Worm (Caenorhabditis elegans) whole organism, L2 larva: ENCODE data around the gene T11G6.3.
A peak's percentile ranks its signal among the peaks of the same experiment; 100 is the strongest.

Source experiments
- C34F6.9 ChIP-seq: fragments of 150-350 bp; optimal IDR thresholded peaks from 2 replicates; lab custom pipeline; 2014; ENCODE audit warnings: missing biosample characterization, missing genetic modification characterization
- F13H6.1 ChIP-seq: sonication (generic microtip); optimal IDR thresholded peaks from 2 replicates; lab custom pipeline; 2016; ENCODE audit warnings: missing genetic modification characterization, missing compliant biosample characterization
- ama-1 ChIP-seq: fragments of 150-350 bp; optimal IDR thresholded peaks from 2 replicates; lab custom pipeline; 2018; ENCODE audit warnings: inconsistent platforms
- blmp-1 ChIP-seq: sonication (generic microtip); optimal IDR thresholded peaks from 2 replicates; lab custom pipeline; 2017; ENCODE audit warnings: missing genetic modification characterization, mild to moderate bottlenecking, missing compliant biosample characterization, antibody characterized with exemption, moderate library complexity; ENCODE audit not compliant: insufficient read depth
- ceh-16 ChIP-seq: fragments of 150-350 bp; optimal IDR thresholded peaks from 2 replicates; lab custom pipeline; 2014; ENCODE audit warnings: missing biosample characterization, missing genetic modification characterization
- ceh-82 ChIP-seq: fragments of 150-350 bp; optimal IDR thresholded peaks from 2 replicates; lab custom pipeline; 2014; ENCODE audit warnings: missing biosample characterization, missing genetic modification characterization
- crh-2 ChIP-seq: sonication (generic microtip); optimal IDR thresholded peaks from 2 replicates; lab custom pipeline; 2017; ENCODE audit warnings: missing biosample characterization, missing genetic modification characterization
- egl-27 ChIP-seq: sonication (generic microtip); optimal IDR thresholded peaks from 3 replicates; lab custom pipeline; 2017; ENCODE audit warnings: missing biosample characterization, missing genetic modification reagents, missing genetic modification characterization
- elt-1 ChIP-seq: fragments of 150-350 bp; optimal IDR thresholded peaks from 2 replicates; lab custom pipeline; 2014; ENCODE audit warnings: missing biosample characterization, missing genetic modification characterization
- fos-1 ChIP-seq: fragments of 150-350 bp; optimal IDR thresholded peaks from 2 replicates; lab custom pipeline; 2014; ENCODE audit warnings: missing biosample characterization, missing genetic modification characterization
- gmeb-1 ChIP-seq: fragments of 150-350 bp; optimal IDR thresholded peaks from 2 replicates; lab custom pipeline; 2014; ENCODE audit warnings: missing biosample characterization, missing genetic modification characterization
- lin-11 ChIP-seq: fragments of 150-350 bp; sonication (generic microtip); optimal IDR thresholded peaks from 2 replicates; lab custom pipeline; 2014; ENCODE audit warnings: missing biosample characterization, missing genetic modification characterization, inconsistent platforms, mixed read lengths
- lin-13 ChIP-seq: fragments of 150-350 bp; optimal IDR thresholded peaks from 2 replicates; lab custom pipeline; 2014; ENCODE audit warnings: missing biosample characterization, missing genetic modification reagents, missing genetic modification characterization
- lsy-2 ChIP-seq, 2 experiments: fragments of 150-350 bp in 1 of 2; sonication (generic microtip) in 1 of 2; optimal IDR thresholded peaks; 2 replicates each; lab custom pipeline; 2014 to 2017; ENCODE audit warnings: missing biosample characterization in 2 of 2, missing genetic modification characterization in 2 of 2
- mbf-1 ChIP-seq: sonication (generic microtip); optimal IDR thresholded peaks from 2 replicates; lab custom pipeline; 2017; ENCODE audit warnings: missing biosample characterization, missing genetic modification characterization
- nhr-10 ChIP-seq: sonication (generic microtip); optimal IDR thresholded peaks from 2 replicates; lab custom pipeline; 2017; ENCODE audit warnings: missing biosample characterization, missing genetic modification characterization
- nhr-11 ChIP-seq: fragments of 150-350 bp; optimal IDR thresholded peaks from 2 replicates; lab custom pipeline; 2014; ENCODE audit warnings: missing biosample characterization, missing genetic modification characterization
- nhr-12 ChIP-seq: fragments of 150-350 bp; optimal IDR thresholded peaks from 2 replicates; lab custom pipeline; 2014; ENCODE audit warnings: missing biosample characterization, missing genetic modification characterization
- nhr-129 ChIP-seq: fragments of 150-350 bp; optimal IDR thresholded peaks from 2 replicates; lab custom pipeline; 2014; ENCODE audit warnings: missing biosample characterization, missing genetic modification characterization
- nhr-21 ChIP-seq: fragments of 150-350 bp; optimal IDR thresholded peaks from 2 replicates; lab custom pipeline; 2014; ENCODE audit warnings: missing biosample characterization, missing genetic modification characterization
- nhr-25 ChIP-seq: fragments of 150-350 bp; sonication (generic microtip); optimal IDR thresholded peaks from 3 replicates; lab custom pipeline; 2014; ENCODE audit warnings: missing biosample characterization, missing genetic modification characterization
- nhr-6 ChIP-seq: fragments of 150-350 bp; optimal IDR thresholded peaks from 2 replicates; lab custom pipeline; 2014; ENCODE audit warnings: missing biosample characterization, missing genetic modification characterization
- nhr-77 ChIP-seq: fragments of 150-350 bp; optimal IDR thresholded peaks from 2 replicates; lab custom pipeline; 2014; ENCODE audit warnings: missing biosample characterization, missing genetic modification characterization
- sem-4 ChIP-seq: fragments of 150-350 bp; optimal IDR thresholded peaks from 2 replicates; lab custom pipeline; 2014; ENCODE audit warnings: missing biosample characterization, missing genetic modification reagents, missing genetic modification characterization
- skn-1 ChIP-seq: sonication (generic microtip); optimal IDR thresholded peaks from 2 replicates; lab custom pipeline; 2017; ENCODE audit warnings: missing biosample characterization, missing genetic modification characterization
- sma-3 ChIP-seq: sonication (generic microtip); optimal IDR thresholded peaks from 2 replicates; lab custom pipeline; 2016; ENCODE audit warnings: missing genetic modification reagents, missing genetic modification characterization, missing compliant biosample characterization
- sma-9 ChIP-seq, 2 experiments: fragments of 150-350 bp in 1 of 2; sonication (generic microtip) in 1 of 2; optimal IDR thresholded peaks; 2 replicates each; lab custom pipeline; 2014 to 2016; ENCODE audit warnings: missing genetic modification characterization in 2 of 2, mild to moderate bottlenecking in 1 of 2, missing biosample characterization in 1 of 2, missing compliant biosample characterization in 1 of 2, missing genetic modification reagents in 1 of 2, moderate library complexity in 1 of 2
- snpc-4 ChIP-seq: fragments of 150-350 bp; optimal IDR thresholded peaks from 2 replicates; lab custom pipeline; 2014; ENCODE audit warnings: missing biosample characterization, missing genetic modification characterization
- unc-39 ChIP-seq: fragments of 150-350 bp; optimal IDR thresholded peaks from 2 replicates; lab custom pipeline; 2014; ENCODE audit warnings: missing biosample characterization, missing genetic modification characterization
- unc-62 ChIP-seq: fragments of 150-350 bp; optimal IDR thresholded peaks from 2 replicates; lab custom pipeline; 2014; ENCODE audit warnings: missing biosample characterization, missing genetic modification reagents, missing genetic modification characterization
- ztf-1 ChIP-seq: fragments of 200-800 bp; sonication (Bioruptor generic); conservative IDR thresholded peaks from 2 replicates; pipeline ENCODE4 v1.3.6; 2022; ENCODE audit warnings: missing genetic modification characterization, missing compliant biosample characterization
- ztf-11 ChIP-seq: sonication (generic microtip); optimal IDR thresholded peaks from 2 replicates; lab custom pipeline; 2017; ENCODE audit warnings: missing biosample characterization, missing genetic modification characterization
- ztf-4 ChIP-seq: fragments of 150-350 bp; optimal IDR thresholded peaks from 2 replicates; lab custom pipeline; 2014; ENCODE audit warnings: missing biosample characterization, missing genetic modification characterization

T11G6.3 gene

DNA sequence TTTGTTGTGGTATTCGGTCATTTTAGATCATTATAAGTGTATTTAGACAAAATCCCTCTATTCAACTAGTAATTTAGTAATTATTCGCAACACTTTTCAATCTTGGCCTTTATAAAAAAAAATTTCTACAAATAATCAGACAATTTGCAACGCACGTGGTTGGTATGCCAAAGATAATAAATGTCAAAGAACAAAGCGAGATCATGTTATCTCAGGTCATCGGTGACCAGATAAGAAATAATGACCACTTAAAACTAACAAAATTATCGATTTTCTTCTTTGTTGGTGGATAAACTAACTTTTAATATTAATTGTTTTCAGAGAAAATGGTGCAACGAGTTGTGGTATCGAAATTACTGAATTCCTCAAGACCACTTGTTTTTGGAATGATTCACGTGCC lies 26.2 kb upstream of the T11G6.3 start, which contains the start of gene F13E9.13:
Gene F13E9.13 (plus strand): TSS at position 317 of the 400 bp plus-strand sequence.
- TF ChIP-seq ztf-11 (no peak), nhr-25 (no peak), nhr-77 (no peak), unc-62 (no peak), sma-9 (GFP tag; optimal IDR thresholded peaks at IDR 0.05; lab: Kevin White, UChicago) (peak; percentile 46), sma-9 (tag; optimal IDR thresholded peaks at IDR 0.05; lab: Kevin White, UChicago) (no peak), fos-1 (tag; lab: Kevin White, UChicago) (peak; percentile 24), ztf-1 (GFP tag; lab: Robert Waterston, UW) (no peak), nhr-10 (tag; lab: Kevin White, UChicago) (no peak), ceh-82 (no peak)

DNA sequence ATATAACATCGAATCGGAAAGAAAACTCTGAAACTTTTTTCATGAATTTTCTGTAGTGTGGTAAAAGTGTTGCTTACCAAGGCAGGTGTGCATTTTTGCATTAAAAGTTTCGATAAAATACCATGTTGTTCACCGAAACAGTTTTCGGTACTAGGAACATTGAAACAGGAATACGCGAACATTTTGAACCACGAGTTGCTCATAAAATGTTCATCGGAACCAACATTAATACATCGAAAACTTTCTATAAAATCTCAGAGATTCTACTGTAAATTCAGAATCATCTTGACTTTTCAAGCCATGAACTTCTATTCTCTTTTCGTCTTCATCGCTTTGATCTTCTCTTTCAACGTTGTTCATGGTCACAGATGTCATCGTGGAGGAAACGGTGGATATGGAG lies 25.2 kb upstream of the T11G6.3 start, which contains the start of gene fipr-15:
Gene fipr-15 (plus strand): TSS at position 301 of the 400 bp plus-strand sequence.
- TF ChIP-seq sma-3 (GFP tag; lab: Kevin White, UChicago): no peak
- TF ChIP-seq nhr-129: no peak
- TF ChIP-seq lin-11: no peak
- TF ChIP-seq ceh-16 (tag; lab: Kevin White, UChicago): no peak
- TF ChIP-seq nhr-77: no peak
- no peak for TF ChIP-seq gmeb-1 (tag; lab: Kevin White, UChicago)
- TF ChIP-seq nhr-21 (tag; lab: Kevin White, UChicago): no peak
- TF ChIP-seq lsy-2 (tag; optimal IDR thresholded peaks at IDR 0.05; lab: Kevin White, UChicago): no peak
- no peak for TF ChIP-seq sma-9 (GFP tag; optimal IDR thresholded peaks at IDR 0.05; lab: Kevin White, UChicago)
- no peak for TF ChIP-seq sma-9 (tag; optimal IDR thresholded peaks at IDR 0.05; lab: Kevin White, UChicago)
- no peak for TF ChIP-seq ztf-4 (tag; lab: Kevin White, UChicago)
- no peak for TF ChIP-seq egl-27 (tag; lab: Kevin White, UChicago)
- no peak for TF ChIP-seq nhr-6
- no peak for TF ChIP-seq blmp-1 (tag; lab: Kevin White, UChicago)
- TF ChIP-seq nhr-11 (tag; lab: Kevin White, UChicago): no peak

DNA sequence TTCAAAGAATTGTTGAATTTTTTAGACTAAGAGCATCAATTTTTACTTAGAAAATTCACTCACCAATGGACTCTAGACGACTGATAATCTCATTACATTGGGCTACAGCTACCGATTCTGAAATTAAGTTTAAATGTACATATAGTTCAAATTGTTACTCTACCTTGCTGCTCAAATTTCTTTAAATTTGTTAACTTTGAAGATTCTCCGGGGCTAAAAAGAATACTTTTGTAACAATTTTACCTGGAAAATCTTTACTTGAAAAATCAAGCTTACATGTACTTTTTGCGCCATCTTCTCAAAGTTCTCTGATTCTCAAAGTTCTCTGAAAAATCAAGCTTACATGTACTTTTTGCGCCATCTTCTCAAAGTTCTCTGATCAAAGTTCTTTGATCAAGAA lies 24.5 kb upstream of the T11G6.3 start, which contains the start of gene sdz-13:
Gene sdz-13 (minus strand): TSS at position 101 of the 400 bp plus-strand sequence.
- TF ChIP-seq lin-13 (GFP tag; lab: Kevin White, UChicago): no peak
- no peak for TF ChIP-seq nhr-12 (tag; lab: Kevin White, UChicago)
- TF ChIP-seq ama-1 (lab: Kevin White, UChicago): no peak
- TF ChIP-seq mbf-1 (tag; lab: Kevin White, UChicago): no peak
- TF ChIP-seq nhr-77: no peak
- no peak for TF ChIP-seq unc-39
- TF ChIP-seq nhr-21 (tag; lab: Kevin White, UChicago): no peak
- TF ChIP-seq nhr-6: no peak
- TF ChIP-seq nhr-10 (tag; lab: Kevin White, UChicago): no peak
- TF ChIP-seq skn-1 (tag; lab: Kevin White, UChicago): no peak
- no peak for TF ChIP-seq snpc-4

DNA sequence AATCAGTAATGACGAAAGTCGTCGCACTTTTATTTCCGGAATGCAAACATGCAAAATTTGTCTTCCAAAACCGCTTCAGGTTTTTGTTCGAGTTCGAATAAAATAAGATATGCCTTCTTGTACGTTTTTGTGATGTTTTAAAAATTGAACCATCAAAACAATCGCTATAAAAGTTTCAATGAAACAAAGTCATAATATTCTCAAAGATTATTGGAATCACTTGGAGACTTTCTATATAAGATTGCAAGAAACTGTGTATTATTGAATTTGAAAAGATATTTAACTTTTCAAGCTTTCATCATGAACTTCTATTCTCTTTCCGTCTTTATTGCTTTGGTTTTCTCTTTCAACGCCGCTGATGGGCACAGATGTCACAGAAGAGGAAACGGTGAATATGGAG lies 21.8 kb upstream of the T11G6.3 start, which contains the start of gene fipr-14:
Gene fipr-14 (plus strand): TSS at position 301 of the 400 bp plus-strand sequence.
- TF ChIP-seq unc-39: no peak
- no peak for TF ChIP-seq lsy-2 (tag; optimal IDR thresholded peaks at IDR 0.05; lab: Kevin White, UChicago)
- no peak for TF ChIP-seq nhr-77
- no peak for TF ChIP-seq F13H6.1 (tag; lab: Kevin White, UChicago)
- no peak for TF ChIP-seq sem-4 (tag; lab: Kevin White, UChicago)
- no peak for TF ChIP-seq blmp-1 (tag; lab: Kevin White, UChicago)
- TF ChIP-seq mbf-1 (tag; lab: Kevin White, UChicago): no peak
- no peak for TF ChIP-seq ceh-16 (tag; lab: Kevin White, UChicago)
- no peak for TF ChIP-seq nhr-12 (tag; lab: Kevin White, UChicago)
- no peak for TF ChIP-seq crh-2 (tag; lab: Kevin White, UChicago)
- no peak for TF ChIP-seq C34F6.9 (tag; lab: Kevin White, UChicago)
- no peak for TF ChIP-seq nhr-21 (tag; lab: Kevin White, UChicago)
- no peak for TF ChIP-seq elt-1

DNA sequence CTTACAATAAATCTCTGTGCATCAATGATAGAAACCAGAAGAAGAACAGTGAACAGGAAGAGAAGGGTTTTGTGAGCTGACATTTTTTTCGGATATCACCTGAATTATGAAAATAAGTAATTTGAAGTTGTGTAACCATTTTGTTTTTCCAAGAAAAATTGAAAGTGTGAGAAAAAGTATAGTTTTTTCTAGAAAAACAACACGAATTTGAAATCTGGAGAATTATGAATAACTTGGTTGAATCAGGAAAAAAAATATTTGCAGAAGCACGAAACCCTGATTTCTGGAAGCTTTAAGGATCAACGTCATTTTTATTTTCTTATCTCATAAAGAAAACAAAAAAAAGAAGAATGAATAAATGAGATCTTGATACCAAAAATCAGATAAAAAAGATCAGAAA lies 19.5 kb upstream of the T11G6.3 start, which contains the start of gene F13E9.12:
Gene F13E9.12 (minus strand): TSS at position 101 of the 400 bp plus-strand sequence.
- no peak for TF ChIP-seq elt-1
- no peak for TF ChIP-seq ceh-16 (tag; lab: Kevin White, UChicago)
- no peak for TF ChIP-seq lin-13 (GFP tag; lab: Kevin White, UChicago)
- TF ChIP-seq nhr-6: no peak
- no peak for TF ChIP-seq fos-1 (tag; lab: Kevin White, UChicago)
- TF ChIP-seq mbf-1 (tag; lab: Kevin White, UChicago): no peak
- no peak for TF ChIP-seq nhr-77
